Worm (Caenorhabditis elegans): ENCODE results near the gene kbp-1.

DNA sequence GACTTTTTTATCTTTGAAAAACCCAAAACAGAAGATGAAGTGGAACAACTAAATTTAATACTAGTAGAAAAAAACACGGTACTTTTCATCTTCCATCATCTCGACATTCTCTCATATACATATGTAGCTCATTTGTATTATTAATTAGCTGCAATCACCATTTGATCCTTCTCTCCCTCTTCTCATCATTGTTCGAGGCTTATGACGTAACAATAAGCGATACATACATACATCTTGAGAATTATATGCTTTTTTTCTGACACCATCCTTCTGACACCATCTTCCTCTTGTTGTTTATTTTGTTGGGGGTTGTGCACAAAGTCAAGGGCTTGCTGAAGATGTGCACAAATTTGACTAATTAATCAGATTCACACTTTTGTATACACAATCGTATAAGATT is 32.1 kb upstream of the kbp-1 start:
- TF ChIP-seq che-1 (tag; optimal IDR thresholded peaks at IDR 0.05) = no peak
- TF ChIP-seq tbx-2 (tag; optimal IDR thresholded peaks at IDR 0.05) = no peak
- no peak for TF ChIP-seq ahr-1 (tag; optimal IDR thresholded peaks at IDR 0.05)
- TF ChIP-seq hlh-15 (tag; optimal IDR thresholded peaks at IDR 0.05) = no peak
- TF ChIP-seq K02D7.2 (tag; optimal IDR thresholded peaks at IDR 0.05) = no peak
- no peak for TF ChIP-seq ets-4 (tag; optimal IDR thresholded peaks at IDR 0.05)
- no peak for TF ChIP-seq elt-2 (tag; optimal IDR thresholded peaks at IDR 0.05)
- TF ChIP-seq F13H6.1 (tag; optimal IDR thresholded peaks at IDR 0.05) = no peak

Measured in whole organism, late embryonic.